Worm (Caenorhabditis elegans) whole organism, L2 larva: Measurements from ENCODE around the gene Y37E11AL.1.

Experiments
- F13H6.1 ChIP-seq: sonication (generic microtip); optimal IDR thresholded peaks from 2 replicates; lab custom pipeline; 2016; ENCODE audit warnings: missing genetic modification characterization, missing compliant biosample characterization
- ceh-82 ChIP-seq: fragments of 150-350 bp; optimal IDR thresholded peaks from 2 replicates; lab custom pipeline; 2014; ENCODE audit warnings: missing biosample characterization, missing genetic modification characterization
- elt-1 ChIP-seq: fragments of 150-350 bp; optimal IDR thresholded peaks from 2 replicates; lab custom pipeline; 2014; ENCODE audit warnings: missing biosample characterization, missing genetic modification characterization
- fos-1 ChIP-seq: fragments of 150-350 bp; optimal IDR thresholded peaks from 2 replicates; lab custom pipeline; 2014; ENCODE audit warnings: missing biosample characterization, missing genetic modification characterization
- lin-11 ChIP-seq: fragments of 150-350 bp; sonication (generic microtip); optimal IDR thresholded peaks from 2 replicates; lab custom pipeline; 2014; ENCODE audit warnings: missing biosample characterization, missing genetic modification characterization, inconsistent platforms, mixed read lengths
- nhr-10 ChIP-seq: sonication (generic microtip); optimal IDR thresholded peaks from 2 replicates; lab custom pipeline; 2017; ENCODE audit warnings: missing biosample characterization, missing genetic modification characterization
- nhr-12 ChIP-seq: fragments of 150-350 bp; optimal IDR thresholded peaks from 2 replicates; lab custom pipeline; 2014; ENCODE audit warnings: missing biosample characterization, missing genetic modification characterization
- nhr-25 ChIP-seq: fragments of 150-350 bp; sonication (generic microtip); optimal IDR thresholded peaks from 3 replicates; lab custom pipeline; 2014; ENCODE audit warnings: missing biosample characterization, missing genetic modification characterization
- nhr-77 ChIP-seq: fragments of 150-350 bp; optimal IDR thresholded peaks from 2 replicates; lab custom pipeline; 2014; ENCODE audit warnings: missing biosample characterization, missing genetic modification characterization
- unc-62 ChIP-seq: fragments of 150-350 bp; optimal IDR thresholded peaks from 2 replicates; lab custom pipeline; 2014; ENCODE audit warnings: missing biosample characterization, missing genetic modification reagents, missing genetic modification characterization
- zag-1 ChIP-seq: fragments of 150-350 bp; optimal IDR thresholded peaks from 2 replicates; lab custom pipeline; 2014; ENCODE audit warnings: missing biosample characterization, missing genetic modification characterization
- ztf-11 ChIP-seq: sonication (generic microtip); optimal IDR thresholded peaks from 2 replicates; lab custom pipeline; 2017; ENCODE audit warnings: missing biosample characterization, missing genetic modification characterization
- ztf-4 ChIP-seq: fragments of 150-350 bp; optimal IDR thresholded peaks from 2 replicates; lab custom pipeline; 2014; ENCODE audit warnings: missing biosample characterization, missing genetic modification characterization

- TF ChIP-seq F13H6.1 (tag; lab: Kevin White, UChicago) = no peak
- no peak for TF ChIP-seq unc-62 (GFP tag; lab: Kevin White, UChicago)
- no peak for TF ChIP-seq ceh-82 (tag; lab: Kevin White, UChicago)
- TF ChIP-seq ztf-4 (tag; lab: Kevin White, UChicago) = no peak
- TF ChIP-seq nhr-77 (tag; lab: Kevin White, UChicago) = no peak
- TF ChIP-seq elt-1 (tag; lab: Kevin White, UChicago) = no peak
- TF ChIP-seq lin-11 (tag; lab: Kevin White, UChicago) = no peak
- TF ChIP-seq nhr-10 (tag; lab: Kevin White, UChicago) = no peak
- TF ChIP-seq zag-1 (tag; lab: Kevin White, UChicago) = no peak
- TF ChIP-seq ztf-11 (tag; lab: Kevin White, UChicago) = no peak
- no peak for TF ChIP-seq nhr-12 (tag; lab: Kevin White, UChicago)
- TF ChIP-seq fos-1 (tag; lab: Kevin White, UChicago) = no peak
- TF ChIP-seq nhr-25 (tag; lab: Kevin White, UChicago) = no peak
These were observed 46.6 kb downstream of the Y37E11AL.1 start, which contains the start of gene best-20 for ce11 chrIV:3755921-3756320.
